Fruit fly (Drosophila melanogaster) whole organism, prepupa: Measurements from ENCODE around the gene galene.
A peak's percentile ranks its signal among the peaks of the same experiment; 100 is the strongest.
"Not testable (repeated sequence)": the region's sequence is repeated elsewhere in the genome, so short reads cannot be mapped to it uniquely, and the experiment has no call there.

ENCODE experiments used
- CG10631 ChIP-seq: fragments of 200-800 bp; sonication (Bioruptor generic); optimal IDR thresholded peaks from 2 replicates; lab custom pipeline; 2016; ENCODE audit warnings: missing biosample characterization, missing genetic modification characterization
- CG11294 ChIP-seq: fragments of 200-800 bp; sonication (Bioruptor generic); IDR thresholded peaks from 2 replicates; pipeline ENCODE4 v1.3.6; 2022; ENCODE audit warnings: missing biosample characterization, missing genetic modification characterization
- CG11902 ChIP-seq: fragments of 200-800 bp; sonication (Bioruptor generic); optimal IDR thresholded peaks from 3 replicates; lab custom pipeline; 2016; ENCODE audit warnings: missing biosample characterization, missing genetic modification characterization
- CG15336 ChIP-seq: fragments of 200-800 bp; sonication (Bioruptor generic); IDR thresholded peaks from 2 replicates; pipeline ENCODE4 v1.3.6; 2022; ENCODE audit warnings: missing biosample characterization, missing genetic modification characterization
- CG1621 ChIP-seq: fragments of 200-800 bp; sonication (Bioruptor generic); optimal IDR thresholded peaks from 3 replicates; lab custom pipeline; 2018; ENCODE audit warnings: missing biosample characterization, mild to moderate bottlenecking, missing genetic modification characterization
- CG16779 ChIP-seq: fragments of 200-800 bp; sonication (Bioruptor generic); optimal IDR thresholded peaks from 3 replicates; lab custom pipeline; 2017; ENCODE audit warnings: missing biosample characterization, mild to moderate bottlenecking, missing genetic modification characterization
- CG3032 ChIP-seq: fragments of 200-800 bp; optimal IDR thresholded peaks from 2 replicates; lab custom pipeline; 2019; ENCODE audit warnings: missing biosample characterization, mild to moderate bottlenecking, missing genetic modification characterization, moderate library complexity
- CG34406 ChIP-seq: fragments of 200-800 bp; sonication (Bioruptor generic); optimal IDR thresholded peaks from 3 replicates; lab custom pipeline; 2016; ENCODE audit warnings: missing biosample characterization, missing genetic modification characterization
- CG3919 ChIP-seq: fragments of 200-800 bp; sonication (Bioruptor generic); optimal IDR thresholded peaks from 3 replicates; lab custom pipeline; 2016; ENCODE audit warnings: missing biosample characterization, missing genetic modification characterization
- CG4318 ChIP-seq: fragments of 200-800 bp; sonication (Bioruptor generic); optimal IDR thresholded peaks from 3 replicates; lab custom pipeline; 2017; ENCODE audit warnings: missing biosample characterization, mild to moderate bottlenecking, missing genetic modification characterization
- CG6792 ChIP-seq: fragments of 200-800 bp; sonication (Bioruptor generic); optimal IDR thresholded peaks from 3 replicates; lab custom pipeline; 2016; ENCODE audit warnings: missing biosample characterization, missing genetic modification characterization
- CG6808 ChIP-seq: fragments of 200-800 bp; sonication (Bioruptor generic); optimal IDR thresholded peaks from 3 replicates; lab custom pipeline; 2017; ENCODE audit warnings: missing biosample characterization, missing genetic modification characterization, mild to moderate bottlenecking, moderate library complexity, missing genetic modification reagents
- CG6854 ChIP-seq: fragments of 200-800 bp; sonication (Bioruptor generic); optimal IDR thresholded peaks from 2 replicates; lab custom pipeline; 2017; ENCODE audit warnings: missing biosample characterization, mild to moderate bottlenecking, missing genetic modification characterization
- CG9139 ChIP-seq: fragments of 200-800 bp; sonication (Bioruptor generic); optimal IDR thresholded peaks from 3 replicates; lab custom pipeline; 2017; ENCODE audit warnings: missing biosample characterization, mild to moderate bottlenecking, missing genetic modification characterization
- Eip75B ChIP-seq: fragments of 200-800 bp; sonication (Bioruptor generic); optimal IDR thresholded peaks from 3 replicates; lab custom pipeline; 2016; ENCODE audit warnings: missing biosample characterization, missing genetic modification characterization
- Eip93F ChIP-seq: fragments of 200-800 bp; sonication (Bioruptor generic); optimal IDR thresholded peaks from 2 replicates; lab custom pipeline; 2016; ENCODE audit warnings: missing biosample characterization, mild to moderate bottlenecking, missing genetic modification characterization
- Ets21C ChIP-seq: fragments of 200-800 bp; sonication (Bioruptor generic); optimal IDR thresholded peaks from 3 replicates; lab custom pipeline; 2016; ENCODE audit warnings: missing biosample characterization, missing genetic modification characterization
- Ets96B ChIP-seq: fragments of 200-800 bp; optimal IDR thresholded peaks from 2 replicates; lab custom pipeline; 2019; ENCODE audit warnings: missing biosample characterization, mild to moderate bottlenecking, missing genetic modification characterization, moderate library complexity
- Gug ChIP-seq: fragments of 200-800 bp; sonication (Bioruptor generic); IDR thresholded peaks from 2 replicates; pipeline ENCODE4 v1.3.6; 2022; ENCODE audit warnings: missing biosample characterization, missing genetic modification characterization
- Hr38 ChIP-seq: sonication (Bioruptor generic); optimal IDR thresholded peaks from 2 replicates; lab custom pipeline; 2016; ENCODE audit warnings: missing biosample characterization, missing genetic modification characterization
- Hr4 ChIP-seq: fragments of 200-800 bp; sonication (Bioruptor generic); optimal IDR thresholded peaks from 3 replicates; lab custom pipeline; 2016; ENCODE audit warnings: missing biosample characterization, missing genetic modification characterization
- Lpt ChIP-seq: fragments of 200-800 bp; sonication (Bioruptor generic); optimal IDR thresholded peaks from 3 replicates; lab custom pipeline; 2016; ENCODE audit warnings: missing biosample characterization, missing genetic modification characterization
- Met ChIP-seq: fragments of 200-800 bp; sonication (Bioruptor generic); optimal IDR thresholded peaks from 3 replicates; lab custom pipeline; 2016; ENCODE audit warnings: missing biosample characterization, missing genetic modification characterization
- Smox ChIP-seq: fragments of 200-800 bp; sonication (Bioruptor generic); optimal IDR thresholded peaks from 3 replicates; lab custom pipeline; 2016; ENCODE audit warnings: missing biosample characterization, missing genetic modification characterization
- Sox102F ChIP-seq: fragments of 200-800 bp; sonication (Bioruptor generic); optimal IDR thresholded peaks from 2 replicates; lab custom pipeline; 2016; ENCODE audit warnings: missing biosample characterization, mild to moderate bottlenecking, missing genetic modification characterization
- Sox14 ChIP-seq: fragments of 200-800 bp; sonication (Bioruptor generic); optimal IDR thresholded peaks from 3 replicates; lab custom pipeline; 2016; ENCODE audit warnings: missing biosample characterization, missing genetic modification characterization
- achi ChIP-seq: fragments of 200-800 bp; sonication (Bioruptor generic); optimal IDR thresholded peaks from 3 replicates; lab custom pipeline; 2016; ENCODE audit warnings: missing biosample characterization, missing genetic modification characterization
- acj6 ChIP-seq: fragments of 200-800 bp; sonication (Bioruptor generic); optimal IDR thresholded peaks from 3 replicates; lab custom pipeline; 2016; ENCODE audit warnings: missing biosample characterization, missing genetic modification characterization
- cyc ChIP-seq: fragments of 200-800 bp; sonication (Bioruptor generic); optimal IDR thresholded peaks from 3 replicates; lab custom pipeline; 2016; ENCODE audit warnings: missing biosample characterization, missing genetic modification characterization
- dsx ChIP-seq: fragments of 200-800 bp; optimal IDR thresholded peaks from 3 replicates; lab custom pipeline; 2019; ENCODE audit warnings: missing biosample characterization, mild to moderate bottlenecking, missing genetic modification characterization, moderate library complexity; ENCODE audit not compliant: poor library complexity, severe bottlenecking
- eg ChIP-seq: fragments of 200-800 bp; sonication (Bioruptor generic); IDR thresholded peaks from 3 replicates; pipeline ENCODE4 v1.3.6; 2022; ENCODE audit warnings: missing biosample characterization, missing genetic modification characterization
- fd59A ChIP-seq: fragments of 200-800 bp; sonication (Bioruptor generic); optimal IDR thresholded peaks from 2 replicates; lab custom pipeline; 2017; ENCODE audit warnings: missing biosample characterization, mild to moderate bottlenecking, missing genetic modification characterization, missing genetic modification reagents
- lz ChIP-seq: fragments of 200-800 bp; sonication (Bioruptor generic); optimal IDR thresholded peaks from 3 replicates; lab custom pipeline; 2016; ENCODE audit warnings: missing biosample characterization, missing genetic modification characterization
- pdm3 ChIP-seq: fragments of 200-800 bp; sonication (Bioruptor generic); optimal IDR thresholded peaks from 3 replicates; lab custom pipeline; 2016; ENCODE audit warnings: missing biosample characterization, missing genetic modification characterization
- salr ChIP-seq, 2 experiments: fragments of 200-800 bp; sonication (Bioruptor generic); optimal IDR thresholded peaks; 3 replicates each; lab custom pipeline; 2016 to 2018; ENCODE audit warnings: missing biosample characterization in 2 of 2, missing genetic modification characterization in 2 of 2, mild to moderate bottlenecking in 1 of 2
- spab ChIP-seq: fragments of 200-800 bp; sonication (Bioruptor generic); optimal IDR thresholded peaks from 2 replicates; lab custom pipeline; 2017; ENCODE audit warnings: missing biosample characterization, mild to moderate bottlenecking, missing genetic modification characterization, missing genetic modification reagents
- ss ChIP-seq, 2 experiments: fragments of 200-800 bp; sonication (Bioruptor generic); optimal IDR thresholded peaks; 2 replicates in 1 of 2; 3 replicates in 1 of 2; lab custom pipeline; 2017 to 2018; ENCODE audit warnings: mild to moderate bottlenecking in 2 of 2, missing biosample characterization in 2 of 2, missing genetic modification characterization in 2 of 2, moderate library complexity in 1 of 2
- svp ChIP-seq: fragments of 200-800 bp; sonication (Bioruptor generic); peaks from one replicate; lab custom pipeline; 2016; ENCODE audit warnings: missing biosample characterization, missing genetic modification characterization

Gene galene

dm6 chr3L:1233830-1234229, 1.7 kb upstream of the galene start, which contains the start of gene CG33966:
CG33966 (plus strand) TSS chr3L:1234130.
- TF ChIP-seq svp (GFP tag; lab: Kevin White, UChicago) (no peak), achi (GFP tag; lab: Kevin White, UChicago) (no peak), CG6808 (GFP tag; lab: Kevin White, UChicago) (no peak), CG16779 (tag; lab: Kevin White, UChicago) (no peak), ss (GFP tag; optimal IDR thresholded peaks at IDR 0.05; lab: Kevin White, UChicago) (no peak), CG1621 (tag; lab: Kevin White, UChicago) (no peak), Sox14 (no peak), Smox (GFP tag; lab: Kevin White, UChicago) (no peak), spab (no peak), fd59A (GFP tag; lab: Kevin White, UChicago) (no peak), eg (GFP tag; lab: Robert Waterston, UW) (no peak), CG11294 (GFP tag; lab: Robert Waterston, UW) (no peak), CG3032 (tag; lab: Kevin White, UChicago) (no peak)

- TF ChIP-seq svp (GFP tag; lab: Kevin White, UChicago) (no peak), salr (GFP tag; optimal IDR thresholded peaks at IDR 0.05; lab: Kevin White, UChicago) (no peak), CG10631 (GFP tag; lab: Kevin White, UChicago) (no peak), CG11902 (no peak), spab (no peak), CG3919 (GFP tag; lab: Kevin White, UChicago) (no peak), CG9139 (GFP tag; lab: Kevin White, UChicago) (no peak), acj6 (GFP tag; lab: Kevin White, UChicago) (no peak), Ets21C (GFP tag; lab: Kevin White, UChicago) (no peak)
Measured at dm6 chr3L:1238219-1238618, 2.7 kb downstream of the galene start, which contains the start of gene CG9192. CG9192 (minus strand) TSS chr3L:1238319.

dm6 chr3L:1245810-1246209, 10.3 kb downstream of the galene start, which contains the start of gene Klp61F:
Klp61F (minus strand) TSS chr3L:1245910.
- not testable (repeated sequence) for TF ChIP-seq eg (GFP tag; lab: Robert Waterston, UW); acj6 (GFP tag; lab: Kevin White, UChicago); CG6792 (GFP tag; lab: Kevin White, UChicago)
- TF ChIP-seq, all 60 proteins: peak for 0; not testable (repeated sequence) for 60

- TF ChIP-seq Eip93F (GFP tag; lab: Kevin White, UChicago); CG34406; Hr38 (GFP tag; lab: Kevin White, UChicago): not testable (repeated sequence)
Measured at dm6 chr3L:1246823-1247222, 11.3 kb downstream of the galene start, which contains the start of gene CG32318. CG32318 (minus strand) TSS chr3L:1246923.

- TF ChIP-seq Met (GFP tag; lab: Kevin White, UChicago), result peak; percentile 24
- TF ChIP-seq Smox (GFP tag; lab: Kevin White, UChicago), result no peak
- TF ChIP-seq Sox102F (GFP tag; lab: Kevin White, UChicago), result no peak
- TF ChIP-seq CG15336 (GFP tag; lab: Robert Waterston, UW), result no peak
- no peak for TF ChIP-seq CG11294 (GFP tag; lab: Robert Waterston, UW)
- peak; percentile 14 for TF ChIP-seq achi (GFP tag; lab: Kevin White, UChicago)
- peak; percentile 32 for TF ChIP-seq CG11902
- no peak for TF ChIP-seq CG4318 (GFP tag; lab: Kevin White, UChicago)
- peak; percentile 54 for TF ChIP-seq cyc (GFP tag; lab: Kevin White, UChicago)
- TF ChIP-seq dsx (GFP tag; lab: Kevin White, UChicago), result no peak
- TF ChIP-seq Eip93F (GFP tag; lab: Kevin White, UChicago), result no peak
- TF ChIP-seq CG6854 (GFP tag; lab: Kevin White, UChicago), result no peak
- no peak for TF ChIP-seq CG16779 (tag; lab: Kevin White, UChicago)
- TF ChIP-seq Hr4 (GFP tag; lab: Kevin White, UChicago), result no peak
- TF ChIP-seq lz (GFP tag; lab: Kevin White, UChicago), result peak; percentile 32
- TF ChIP-seq acj6 (GFP tag; lab: Kevin White, UChicago), result peak; percentile 45
- no peak for TF ChIP-seq fd59A (GFP tag; lab: Kevin White, UChicago)
- TF ChIP-seq Sox14, result peak; percentile 57
- TF ChIP-seq Ets96B (tag; lab: Kevin White, UChicago), result no peak
- TF ChIP-seq spab, result no peak
- peak; percentile 58 for TF ChIP-seq CG3032 (tag; lab: Kevin White, UChicago)
- TF ChIP-seq pdm3, result peak; percentile 50
- no peak for TF ChIP-seq Eip75B (GFP tag; lab: Kevin White, UChicago)
- TF ChIP-seq Ets21C (GFP tag; lab: Kevin White, UChicago), result peak; percentile 48
- no peak for TF ChIP-seq CG1621 (tag; lab: Kevin White, UChicago)
- TF ChIP-seq Lpt (GFP tag; lab: Kevin White, UChicago), result no peak
- TF ChIP-seq CG6808 (GFP tag; lab: Kevin White, UChicago), result no peak
- TF ChIP-seq CG6792 (GFP tag; lab: Kevin White, UChicago), result no peak
- no peak for TF ChIP-seq Gug
- TF ChIP-seq CG3919 (GFP tag; lab: Kevin White, UChicago), result peak; percentile 40
Measured at dm6 chr3L:1247627-1248295, 12.2 kb downstream of the galene start, which contains the start of the genes Psf1 and Sac1. Psf1 (minus strand) TSS chr3L:1247677. Sac1 (plus strand) TSS chr3L:1247817.
